Worm (Caenorhabditis elegans): ENCODE measurements around the gene gcy-21.
"Not testable (repeated sequence)": the region's sequence is repeated elsewhere in the genome, so short reads cannot be mapped to it uniquely, and the experiment has no call there.

DNA sequence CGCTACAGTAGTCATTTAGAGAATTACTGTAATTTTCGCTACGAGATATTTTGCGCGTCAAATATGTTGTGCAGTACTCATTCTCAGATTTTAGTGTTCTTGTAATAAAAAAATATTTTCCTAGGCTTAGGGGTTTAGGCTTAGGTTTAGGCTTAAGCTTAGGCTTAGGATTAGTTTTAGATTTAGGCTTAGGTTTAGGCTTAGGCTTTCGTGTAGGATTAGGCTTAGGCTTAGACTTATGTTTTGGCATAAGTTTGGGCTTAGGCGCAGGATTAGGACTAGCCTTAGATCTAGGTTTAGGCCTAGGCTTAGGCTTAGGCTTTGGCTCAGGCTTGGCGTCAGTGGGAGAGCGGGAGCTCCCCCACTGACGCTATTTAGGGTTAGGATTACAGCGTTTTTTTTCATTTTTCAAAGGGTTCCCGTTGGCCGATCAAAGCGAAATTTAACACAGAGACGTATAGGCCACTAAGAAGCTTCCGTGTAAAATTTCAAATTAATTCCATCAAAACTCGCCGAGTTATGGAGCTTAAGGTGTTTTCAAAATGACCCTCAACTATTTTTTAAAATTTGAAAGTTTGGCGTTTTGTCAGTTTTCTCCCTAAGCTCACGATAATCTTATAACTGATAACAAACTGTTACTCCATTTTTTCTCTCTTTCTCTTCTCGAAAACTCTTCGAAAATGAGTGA lies 19.9 kb upstream of the gcy-21 start, which contains the start of gene F22E5.8:
- TF ChIP-seq elt-3 (tag; optimal IDR thresholded peaks at IDR 0.05); unc-62 (GFP tag; optimal IDR thresholded peaks at IDR 0.05); nhr-76 (tag; optimal IDR thresholded peaks at IDR 0.05); pha-4 (tag; optimal IDR thresholded peaks at IDR 0.05); cnd-1 (tag; optimal IDR thresholded peaks at IDR 0.05); snpc-4 (tag; optimal IDR thresholded peaks at IDR 0.05); blmp-1 (tag; optimal IDR thresholded peaks at IDR 0.05); unc-39 (tag; optimal IDR thresholded peaks at IDR 0.05); mep-1 (tag; optimal IDR thresholded peaks at IDR 0.05); ham-2 (GFP tag; optimal IDR thresholded peaks at IDR 0.05); ceh-39 (tag; optimal IDR thresholded peaks at IDR 0.05): not testable (repeated sequence)

Measured in whole organism, mixed stage, embryonic.